Fruit fly (Drosophila melanogaster) whole organism, adult: ENCODE data around the gene Catsup.
A peak's percentile ranks its signal among the peaks of the same experiment; 100 is the strongest.

Source experiments
- CG11617 ChIP-seq: fragments of 200-800 bp; sonication (Bioruptor generic); optimal IDR thresholded peaks from 2 replicates; lab custom pipeline; 2017; ENCODE audit warnings: mild to moderate bottlenecking, missing biosample characterization, missing genetic modification reagents, missing genetic modification characterization
- CG12768 ChIP-seq: fragments of 200-800 bp; sonication (Bioruptor generic); optimal IDR thresholded peaks from 2 replicates; lab custom pipeline; 2017; ENCODE audit warnings: missing biosample characterization, missing genetic modification characterization, mild to moderate bottlenecking, moderate library complexity, missing genetic modification reagents
- CG14711 ChIP-seq: fragments of 200-800 bp; sonication (Bioruptor generic); optimal IDR thresholded peaks from 2 replicates; lab custom pipeline; 2018; ENCODE audit warnings: missing biosample characterization, mild to moderate bottlenecking, missing genetic modification characterization, moderate library complexity
- CG1620 ChIP-seq: fragments of 200-800 bp; sonication (Bioruptor generic); optimal IDR thresholded peaks from 2 replicates; lab custom pipeline; 2016; ENCODE audit warnings: missing biosample characterization, missing genetic modification characterization
- CG33017 ChIP-seq: fragments of 200-800 bp; sonication (Bioruptor generic); optimal IDR thresholded peaks from 2 replicates; lab custom pipeline; 2018; ENCODE audit warnings: missing biosample characterization, mild to moderate bottlenecking, missing genetic modification characterization, moderate library complexity
- CG5204 ChIP-seq: fragments of 200-800 bp; sonication (Bioruptor generic); optimal IDR thresholded peaks from 2 replicates; lab custom pipeline; 2016; ENCODE audit warnings: missing biosample characterization, missing genetic modification characterization
- CG7045 ChIP-seq: fragments of 200-800 bp; sonication (Bioruptor generic); optimal IDR thresholded peaks from 2 replicates; lab custom pipeline; 2017; ENCODE audit warnings: missing biosample characterization, mild to moderate bottlenecking, missing genetic modification characterization
- CG7101 ChIP-seq: fragments of 200-800 bp; sonication (Bioruptor generic); optimal IDR thresholded peaks from 2 replicates; lab custom pipeline; 2018; ENCODE audit warnings: missing biosample characterization, mild to moderate bottlenecking, missing genetic modification characterization, moderate library complexity
- Clk ChIP-seq: fragments of 200-800 bp; sonication (Bioruptor generic); optimal IDR thresholded peaks from 2 replicates; lab custom pipeline; 2017; ENCODE audit warnings: missing biosample characterization, missing genetic modification characterization
- Crg-1 ChIP-seq: fragments of 200-800 bp; sonication (Bioruptor generic); optimal IDR thresholded peaks from 2 replicates; lab custom pipeline; 2016; ENCODE audit warnings: missing biosample characterization, missing genetic modification characterization
- Hr96 ChIP-seq: fragments of 200-800 bp; sonication (Bioruptor generic); optimal IDR thresholded peaks from 2 replicates; lab custom pipeline; 2016; ENCODE audit warnings: missing biosample characterization, missing genetic modification characterization
- Mnt ChIP-seq: fragments of 200-800 bp; sonication (Bioruptor generic); optimal IDR thresholded peaks from 2 replicates; lab custom pipeline; 2016; ENCODE audit warnings: missing biosample characterization, mild to moderate bottlenecking, missing genetic modification characterization
- bab1 ChIP-seq: fragments of 200-800 bp; sonication (Bioruptor generic); optimal IDR thresholded peaks from 3 replicates; lab custom pipeline; 2019; ENCODE audit warnings: missing biosample characterization, mild to moderate bottlenecking, missing genetic modification characterization, moderate library complexity
- cic ChIP-seq: fragments of 200-800 bp; sonication (Bioruptor generic); optimal IDR thresholded peaks from 2 replicates; lab custom pipeline; 2017; ENCODE audit warnings: missing biosample characterization, mild to moderate bottlenecking, missing genetic modification characterization, moderate library complexity
- cnc ChIP-seq, 2 experiments: fragments of >200 bp; optimal IDR thresholded peaks; 2 replicates each; lab custom pipeline; 2017
- kay ChIP-seq: fragments of 200-800 bp; sonication (Bioruptor generic); peaks from one replicate; lab custom pipeline; 2016; ENCODE audit warnings: missing biosample characterization, missing genetic modification characterization, borderline replicate concordance
- ovo ChIP-seq: fragments of 200-800 bp; sonication (Bioruptor generic); optimal IDR thresholded peaks from 2 replicates; lab custom pipeline; 2016; ENCODE audit warnings: missing biosample characterization, missing genetic modification characterization
- pad ChIP-seq: fragments of 200-800 bp; sonication (Bioruptor generic); optimal IDR thresholded peaks from 3 replicates; lab custom pipeline; 2017; ENCODE audit warnings: missing biosample characterization, missing genetic modification characterization, mild to moderate bottlenecking, moderate library complexity, missing genetic modification reagents
- tj ChIP-seq: fragments of 200-800 bp; sonication (Bioruptor generic); optimal IDR thresholded peaks from 3 replicates; lab custom pipeline; 2017; ENCODE audit warnings: missing biosample characterization, mild to moderate bottlenecking, missing genetic modification characterization, moderate library complexity
- toe ChIP-seq: fragments of 200-800 bp; sonication (Bioruptor generic); optimal IDR thresholded peaks from 2 replicates; lab custom pipeline; 2016; ENCODE audit warnings: missing biosample characterization, missing genetic modification characterization

Catsup gene

DNA sequence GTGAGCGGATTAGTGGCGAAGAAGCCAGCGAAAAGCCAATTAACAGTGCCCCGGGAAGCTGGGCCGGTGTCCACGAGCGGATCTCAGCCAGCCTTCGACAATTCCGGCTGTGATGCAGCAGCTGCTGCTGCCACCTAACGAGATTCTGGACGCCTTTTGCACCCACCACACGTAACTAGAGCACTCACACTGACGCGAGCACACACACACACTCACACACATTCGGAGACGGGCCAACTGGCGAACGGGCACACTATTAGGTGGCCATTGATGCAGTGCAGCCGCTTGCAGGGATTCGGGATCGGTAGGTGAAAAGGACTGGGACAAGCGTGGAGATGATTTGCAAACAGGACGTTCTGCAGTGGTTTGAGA lies 12.8 kb downstream of the Catsup start:
- no peak for TF ChIP-seq cnc (optimal IDR thresholded peaks at IDR 0.05; lab: Kevin White, UChicago)

DNA sequence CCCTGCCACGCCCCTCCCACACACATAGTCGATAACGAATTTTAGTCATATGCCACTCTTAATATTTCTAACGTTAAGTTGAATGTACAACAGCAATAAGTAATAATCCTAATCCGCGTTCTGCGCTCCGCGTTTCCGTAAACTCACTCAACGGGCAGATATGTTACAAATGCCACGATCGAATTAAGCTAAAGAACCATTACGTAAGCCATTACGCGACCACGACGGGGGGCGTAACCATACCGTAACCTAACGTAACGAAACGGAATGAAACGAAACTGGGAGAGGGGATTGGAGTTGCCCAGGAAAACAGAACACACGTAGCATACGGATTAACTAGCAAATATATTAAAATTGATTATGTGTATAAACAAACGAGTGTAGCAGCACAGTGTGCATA lies 16.1 kb downstream of the Catsup start:
- TF ChIP-seq Hr96 (GFP tag; lab: Kevin White, UChicago) (no peak), CG14711 (tag; lab: Kevin White, UChicago) (no peak), Clk (GFP tag; lab: Kevin White, UChicago) (no peak), cic (GFP tag; lab: Kevin White, UChicago) (no peak), CG12768 (GFP tag; lab: Kevin White, UChicago) (no peak), Mnt (GFP tag; lab: Kevin White, UChicago) (no peak), CG11617 (GFP tag; lab: Kevin White, UChicago) (no peak), Crg-1 (no peak), tj (GFP tag; lab: Kevin White, UChicago) (no peak), CG33017 (no peak)

DNA sequence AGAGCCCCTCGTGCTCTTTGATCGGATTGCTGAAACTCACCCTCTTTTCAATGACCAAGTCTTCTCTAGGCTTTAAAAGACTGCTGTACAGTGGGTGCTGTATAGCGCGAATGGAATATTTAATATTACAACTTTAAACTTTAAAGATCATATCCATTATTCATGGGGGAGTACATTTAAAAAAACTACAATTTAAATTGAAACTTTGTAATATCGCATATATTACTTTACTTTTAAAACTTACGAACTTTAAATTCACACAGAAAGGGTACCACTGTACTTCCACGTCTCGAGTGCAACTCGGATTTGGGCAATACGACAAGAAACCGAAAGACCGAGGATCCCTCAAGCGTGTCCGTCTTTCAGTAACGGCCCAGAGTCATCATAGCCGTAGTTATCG lies 17.3 kb downstream of the Catsup start, which contains the start of gene Phlpp:
Gene Phlpp, plus strand, starts transcription at position 214 of the 400 bp plus-strand sequence.
- peak; percentile 42 for TF ChIP-seq bab1 (GFP tag; lab: Kevin White, UChicago)
- no peak for TF ChIP-seq tj (GFP tag; lab: Kevin White, UChicago)

DNA sequence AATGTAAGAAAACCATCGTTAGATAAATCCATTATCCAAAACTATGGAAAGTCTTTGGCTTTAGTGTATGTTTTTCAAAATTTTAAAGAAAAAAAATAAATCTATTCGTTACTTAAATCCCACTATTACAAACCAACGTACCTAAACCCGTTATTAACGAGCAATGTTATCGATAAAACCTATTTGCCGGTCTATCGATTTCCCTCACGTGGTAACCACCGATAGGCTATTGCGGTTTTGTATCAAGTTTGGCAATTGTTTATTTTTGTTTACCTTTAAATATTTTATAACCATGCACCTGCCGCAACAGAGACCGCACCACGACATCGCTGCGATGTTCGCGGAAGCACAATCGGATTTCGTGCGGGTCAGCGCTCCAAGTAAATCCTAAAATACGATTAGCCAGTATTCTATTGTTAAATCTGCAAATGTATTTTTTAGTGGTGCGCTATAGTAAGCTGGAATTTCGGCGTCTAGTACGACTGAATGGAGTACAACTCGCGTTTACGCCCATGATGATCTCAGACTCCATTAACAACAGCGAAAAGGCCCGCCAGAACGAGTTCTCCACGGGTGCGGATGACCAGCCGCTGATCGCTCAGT lies 21.5 kb downstream of the Catsup start, which contains the start of gene Dus4:
Gene Dus4, plus strand, starts transcription at position 206 of the 603 bp plus-strand sequence.
- TF ChIP-seq CG33017 (no peak), Mnt (GFP tag; lab: Kevin White, UChicago) (peak; percentile 58), CG7045 (GFP tag; lab: Kevin White, UChicago) (no peak)

DNA sequence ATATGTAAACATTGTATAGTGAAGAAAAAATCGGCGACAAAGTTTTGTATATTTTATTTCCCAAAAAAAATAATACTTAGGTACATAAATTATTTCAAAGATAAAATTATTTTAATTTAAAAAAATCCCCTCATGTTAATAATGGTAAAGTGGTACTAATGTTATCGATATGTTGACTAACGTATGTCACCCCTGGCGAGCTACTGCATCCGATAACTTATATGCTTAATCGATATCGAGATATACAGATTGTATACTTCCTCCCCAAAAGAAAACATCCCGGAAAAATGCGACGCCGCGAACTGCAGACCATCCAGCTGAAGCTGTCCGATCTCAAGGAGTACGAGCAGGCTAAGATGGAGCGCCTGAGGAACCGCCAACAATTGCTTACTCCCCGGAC lies 23.0 kb downstream of the Catsup start, which contains the start of gene CG17343:
Gene CG17343, plus strand, starts transcription at position 224 of the 400 bp plus-strand sequence.
- TF ChIP-seq tj (GFP tag; lab: Kevin White, UChicago) (no peak), CG5204 (GFP tag; lab: Kevin White, UChicago) (no peak), CG1620 (GFP tag; lab: Kevin White, UChicago) (no peak), CG14711 (tag; lab: Kevin White, UChicago) (no peak), Hr96 (GFP tag; lab: Kevin White, UChicago) (no peak)

DNA sequence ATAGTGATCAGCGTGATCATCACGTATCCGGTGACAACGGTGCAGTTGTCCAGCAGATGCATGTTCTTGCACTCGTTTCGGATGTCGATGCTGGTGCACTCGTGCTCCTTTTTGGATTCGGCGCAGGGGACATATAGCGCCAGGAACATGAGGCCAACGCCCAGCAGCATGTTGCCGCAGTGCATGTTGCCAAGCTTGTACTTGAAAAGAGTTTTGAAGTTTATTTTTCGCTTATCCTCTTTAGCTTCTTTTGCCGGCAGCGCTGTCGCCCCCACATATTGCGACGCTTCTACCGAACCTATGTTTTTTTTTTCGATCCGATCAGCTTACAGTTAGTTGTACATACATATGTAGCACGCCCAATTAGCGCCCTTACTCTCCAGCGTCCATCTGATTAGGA lies 26.7 kb downstream of the Catsup start:
- TF ChIP-seq pad: peak; percentile 32
- TF ChIP-seq CG7101 (tag; lab: Kevin White, UChicago): no peak

DNA sequence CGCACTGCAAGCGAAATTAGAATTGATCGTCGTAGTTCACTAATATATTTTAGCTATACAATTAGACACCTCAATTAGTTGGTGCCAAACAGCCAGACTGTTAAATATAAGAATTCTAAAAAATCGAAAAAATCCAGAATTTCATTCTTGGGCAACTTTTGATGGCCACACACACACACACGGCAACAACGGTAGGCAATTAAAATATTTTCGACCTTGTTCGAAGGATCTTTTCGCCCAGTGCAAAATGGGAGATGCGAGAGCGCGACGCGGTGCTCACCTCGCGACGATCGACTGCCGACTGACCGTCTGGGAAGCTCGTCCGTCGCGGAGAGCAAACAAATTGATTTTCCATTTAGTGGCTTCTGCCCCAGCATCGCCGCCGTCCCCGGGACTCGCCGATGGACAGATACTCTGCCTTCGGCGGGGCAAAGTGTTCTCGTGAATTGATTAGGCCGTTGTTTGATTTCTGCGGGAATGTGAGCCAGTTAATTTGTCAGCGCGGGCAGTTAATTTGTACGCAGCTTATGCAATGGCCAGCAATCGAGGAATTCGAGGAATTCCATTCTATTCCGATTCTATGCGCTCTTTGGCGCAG lies 28.0 kb downstream of the Catsup start, which contains the start of gene CG10702:
Gene CG10702, minus strand, starts transcription at position 304 of the 598 bp plus-strand sequence.
- TF ChIP-seq tj (GFP tag; lab: Kevin White, UChicago): no peak
- no peak for TF ChIP-seq cic (GFP tag; lab: Kevin White, UChicago)
- TF ChIP-seq toe (GFP tag; lab: Kevin White, UChicago): no peak
- no peak for TF ChIP-seq CG33017
- no peak for TF ChIP-seq Mnt (GFP tag; lab: Kevin White, UChicago)
- TF ChIP-seq CG14711 (tag; lab: Kevin White, UChicago): no peak

DNA sequence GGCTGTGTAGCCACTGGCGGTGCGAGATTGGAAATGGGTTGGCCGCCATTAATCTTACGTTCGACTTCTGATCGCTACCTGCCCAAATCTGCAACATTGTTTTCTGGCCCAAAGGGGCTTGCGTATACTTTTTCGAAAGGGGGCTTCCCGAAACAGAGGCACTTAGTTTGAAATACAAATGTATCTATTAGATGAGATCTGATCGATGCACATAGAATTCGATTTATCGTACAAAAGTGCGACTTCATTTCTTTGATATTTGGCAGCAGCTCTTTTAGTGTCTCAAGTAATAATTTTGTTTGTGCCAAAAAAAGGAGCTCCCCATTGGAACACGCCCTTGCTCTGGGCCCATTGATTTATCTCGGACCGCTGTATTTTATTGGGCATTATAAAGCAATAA lies 30.1 kb downstream of the Catsup start:
- TF ChIP-seq cic (GFP tag; lab: Kevin White, UChicago) (no peak), ovo (GFP tag; lab: Kevin White, UChicago) (no peak), Mnt (GFP tag; lab: Kevin White, UChicago) (no peak), CG5204 (GFP tag; lab: Kevin White, UChicago) (no peak), CG12768 (GFP tag; lab: Kevin White, UChicago) (no peak), CG11617 (GFP tag; lab: Kevin White, UChicago) (no peak), CG1620 (GFP tag; lab: Kevin White, UChicago) (no peak), CG33017 (no peak), tj (GFP tag; lab: Kevin White, UChicago) (no peak), pad (no peak), Clk (GFP tag; lab: Kevin White, UChicago) (no peak), CG7045 (GFP tag; lab: Kevin White, UChicago) (no peak), cnc (optimal IDR thresholded peaks at IDR 0.05; lab: Kevin White, UChicago) (no peak), CG7101 (tag; lab: Kevin White, UChicago) (no peak), Hr96 (GFP tag; lab: Kevin White, UChicago) (no peak), toe (GFP tag; lab: Kevin White, UChicago) (no peak), bab1 (GFP tag; lab: Kevin White, UChicago) (no peak), Crg-1 (no peak), kay (GFP tag; lab: Kevin White, UChicago) (no peak), CG14711 (tag; lab: Kevin White, UChicago) (no peak)
